Worm (Caenorhabditis elegans) whole organism, L4 larva: ENCODE data around the gene math-6.

ENCODE experiments used
- F10B5.3 ChIP-seq: sonication (generic microtip); optimal IDR thresholded peaks from 2 replicates; lab custom pipeline; 2016; ENCODE audit warnings: mild to moderate bottlenecking, missing genetic modification characterization, missing compliant biosample characterization
- F49E8.2 ChIP-seq: sonication (generic microtip); optimal IDR thresholded peaks from 2 replicates; lab custom pipeline; 2016; ENCODE audit warnings: missing compliant biosample characterization, mild to moderate bottlenecking, missing genetic modification characterization, borderline replicate concordance
- T20F7.1 ChIP-seq: fragments of 200-800 bp; sonication (Bioruptor generic); optimal IDR thresholded peaks from 2 replicates; lab custom pipeline; 2018; ENCODE audit warnings: mild to moderate bottlenecking, missing genetic modification characterization, missing compliant biosample characterization
- Y5F2A.4 ChIP-seq: fragments of 200-800 bp; sonication (Bioruptor generic); optimal IDR thresholded peaks from 2 replicates; lab custom pipeline; 2018; ENCODE audit warnings: mild to moderate bottlenecking, missing genetic modification characterization, missing compliant biosample characterization
- attf-4 ChIP-seq: sonication (generic microtip); optimal IDR thresholded peaks from 3 replicates; lab custom pipeline; 2017; ENCODE audit warnings: missing biosample characterization, missing genetic modification characterization
- ceh-28 ChIP-seq: fragments of 150-350 bp; optimal IDR thresholded peaks from 2 replicates; lab custom pipeline; 2014; ENCODE audit warnings: missing biosample characterization, missing genetic modification reagents, missing genetic modification characterization
- ceh-62 ChIP-seq: sonication (generic microtip); optimal IDR thresholded peaks from 2 replicates; lab custom pipeline; 2017; ENCODE audit warnings: missing biosample characterization, missing genetic modification characterization
- ceh-82 ChIP-seq: sonication (generic microtip); optimal IDR thresholded peaks from 2 replicates; lab custom pipeline; 2017; ENCODE audit warnings: missing biosample characterization, missing genetic modification characterization
- ces-1 ChIP-seq: fragments of 150-350 bp; sonication (generic microtip); optimal IDR thresholded peaks from 4 replicates; lab custom pipeline; 2014; ENCODE audit warnings: missing biosample characterization, missing genetic modification reagents, missing genetic modification characterization
- cey-2 ChIP-seq: sonication (generic microtip); optimal IDR thresholded peaks from 3 replicates; lab custom pipeline; 2017; ENCODE audit warnings: missing genetic modification characterization, mild to moderate bottlenecking, missing compliant biosample characterization, antibody characterized with exemption, borderline replicate concordance; ENCODE audit not compliant: insufficient read depth
- ctbp-1 ChIP-seq: fragments of 200-800 bp; sonication (Bioruptor generic); IDR thresholded peaks from 2 replicates; pipeline ENCODE4 v1.3.6; 2022; ENCODE audit warnings: missing genetic modification reagents, missing genetic modification characterization, missing compliant biosample characterization
- dmd-8 ChIP-seq: fragments of 200-800 bp; sonication (Bioruptor generic); IDR thresholded peaks from 2 replicates; pipeline ENCODE4 v1.3.6; 2022; ENCODE audit warnings: missing genetic modification characterization, missing compliant biosample characterization
- duxl-1 ChIP-seq: sonication (generic microtip); optimal IDR thresholded peaks from 2 replicates; lab custom pipeline; 2016; ENCODE audit warnings: mild to moderate bottlenecking, missing genetic modification characterization, moderate library complexity, missing compliant biosample characterization; ENCODE audit not compliant: poor library complexity
- egl-43 ChIP-seq: fragments of 200-800 bp; sonication (Bioruptor generic); IDR thresholded peaks from 2 replicates; pipeline ENCODE4 v1.3.6; 2022; ENCODE audit warnings: missing genetic modification reagents, missing genetic modification characterization, missing compliant biosample characterization
- fkh-10 ChIP-seq: fragments of 150-350 bp; optimal IDR thresholded peaks from 2 replicates; lab custom pipeline; 2014; ENCODE audit warnings: missing biosample characterization, missing genetic modification reagents, missing genetic modification characterization
- hif-1 ChIP-seq, 2 experiments: sonication (generic microtip); optimal IDR thresholded peaks; 2 replicates each; lab custom pipeline; 2016 to 2017; ENCODE audit warnings: missing compliant biosample characterization in 2 of 2, missing genetic modification characterization in 2 of 2, missing genetic modification reagents in 2 of 2, missing genotype in 2 of 2, mild to moderate bottlenecking in 1 of 2
- hlh-30 ChIP-seq: sonication (generic microtip); optimal IDR thresholded peaks from 2 replicates; lab custom pipeline; 2017; ENCODE audit warnings: antibody characterized with exemption, mild to moderate bottlenecking, missing genetic modification characterization, missing compliant biosample characterization; ENCODE audit not compliant: insufficient read depth
- lin-13 ChIP-seq: fragments of 150-350 bp; optimal IDR thresholded peaks from 2 replicates; lab custom pipeline; 2014; ENCODE audit warnings: missing biosample characterization, missing genetic modification reagents, missing genetic modification characterization
- lin-15B ChIP-seq: fragments of 150-350 bp; sonication (generic microtip); optimal IDR thresholded peaks from 3 replicates; lab custom pipeline; 2014; ENCODE audit warnings: missing biosample characterization, missing genetic modification characterization
- lin-29 ChIP-seq: fragments of 200-800 bp; sonication (Bioruptor generic); IDR thresholded peaks from 2 replicates; pipeline ENCODE4 v1.3.6; 2022; ENCODE audit warnings: missing genetic modification reagents, missing genetic modification characterization, missing compliant biosample characterization
- lsy-2 ChIP-seq, 2 experiments: fragments of 150-350 bp in 1 of 2; sonication (generic microtip) in 1 of 2; optimal IDR thresholded peaks; 2 replicates each; lab custom pipeline; 2014 to 2017; ENCODE audit warnings: missing biosample characterization in 2 of 2, missing genetic modification characterization in 2 of 2
- madf-5 ChIP-seq, 2 experiments: fragments of 200-800 bp; sonication (Bioruptor generic); IDR thresholded peaks; 2 replicates each; pipeline ENCODE4 v1.3.6; 2022; ENCODE audit warnings: missing compliant biosample characterization in 2 of 2, missing genetic modification characterization in 2 of 2
- madf-9 ChIP-seq: fragments of 200-800 bp; sonication (Bioruptor generic); conservative IDR thresholded peaks from 2 replicates; pipeline ENCODE4 v1.3.6; 2022; ENCODE audit warnings: missing genetic modification reagents, missing genetic modification characterization, missing compliant biosample characterization
- mdl-1 ChIP-seq, 2 experiments: fragments of 150-350 bp in 1 of 2; sonication (generic microtip) in 1 of 2; optimal IDR thresholded peaks; 2 replicates each; lab custom pipeline; 2014 to 2017; ENCODE audit warnings: missing biosample characterization in 2 of 2, missing genetic modification characterization in 2 of 2
- nhr-10 ChIP-seq: fragments of 150-350 bp; optimal IDR thresholded peaks from 2 replicates; lab custom pipeline; 2014; ENCODE audit warnings: missing biosample characterization, missing genetic modification characterization
- nhr-111 ChIP-seq: fragments of 200-800 bp; sonication (Bioruptor generic); optimal IDR thresholded peaks from 2 replicates; lab custom pipeline; 2018; ENCODE audit warnings: mild to moderate bottlenecking, missing genetic modification characterization, missing compliant biosample characterization
- nhr-237 ChIP-seq: sonication (generic microtip); optimal IDR thresholded peaks from 2 replicates; lab custom pipeline; 2017; ENCODE audit warnings: missing biosample characterization, missing genetic modification characterization
- nhr-25 ChIP-seq: sonication (generic microtip); optimal IDR thresholded peaks from 2 replicates; lab custom pipeline; 2017; ENCODE audit warnings: missing genetic modification characterization, mild to moderate bottlenecking, missing compliant biosample characterization, antibody characterized with exemption, moderate library complexity, borderline replicate concordance; ENCODE audit not compliant: insufficient read depth
- nhr-42 ChIP-seq: fragments of 200-800 bp; sonication (Bioruptor generic); IDR thresholded peaks from 2 replicates; pipeline ENCODE4 v1.3.6; 2022; ENCODE audit warnings: missing genetic modification characterization, missing compliant biosample characterization
- pha-4 ChIP-seq, 2 experiments: fragments of 150-350 bp in 1 of 2; fragments of 200-800 bp in 1 of 2; sonication (Bioruptor generic) in 1 of 2; IDR thresholded peaks in 1 of 2; optimal IDR thresholded peaks in 1 of 2; 2 replicates each; pipeline versions ENCODE4 v1.3.6 to Lab custom; 2014 to 2022; ENCODE audit warnings: missing genetic modification characterization in 2 of 2, missing genetic modification reagents in 2 of 2, missing biosample characterization in 1 of 2, missing compliant biosample characterization in 1 of 2
- rbr-2 ChIP-seq: sonication (generic microtip); optimal IDR thresholded peaks from 2 replicates; lab custom pipeline; 2016; ENCODE audit warnings: missing genotype, missing genetic modification characterization, missing compliant biosample characterization
- set-16 ChIP-seq: fragments of 200-800 bp; sonication (Bioruptor generic); IDR thresholded peaks from 2 replicates; pipeline ENCODE4 v1.3.6; 2022; ENCODE audit warnings: missing genetic modification reagents, missing genetic modification characterization, missing compliant biosample characterization
- snpc-4 ChIP-seq: fragments of 150-350 bp; optimal IDR thresholded peaks from 2 replicates; lab custom pipeline; 2014; ENCODE audit warnings: missing biosample characterization, missing genetic modification characterization
- spr-3 ChIP-seq: fragments of 200-800 bp; sonication (Bioruptor generic); optimal IDR thresholded peaks from 2 replicates; lab custom pipeline; 2018; ENCODE audit warnings: mild to moderate bottlenecking, missing genetic modification characterization, missing compliant biosample characterization
- tag-97 ChIP-seq: fragments of 200-800 bp; sonication (Bioruptor generic); IDR thresholded peaks from 2 replicates; pipeline ENCODE4 v1.3.6; 2022; ENCODE audit warnings: missing genetic modification characterization, missing compliant biosample characterization
- unc-62 ChIP-seq, 3 experiments: fragments of 150-350 bp in 1 of 3; sonication (generic microtip); optimal IDR thresholded peaks in 2 of 3; peaks in 1 of 3; 1 replicate in 1 of 3; 2 replicates in 2 of 3; lab custom pipeline; 2014 to 2017; ENCODE audit warnings: missing biosample characterization in 3 of 3, missing genetic modification characterization in 3 of 3, missing genetic modification reagents in 3 of 3, missing genotype in 1 of 3
- vab-7 ChIP-seq: fragments of 200-800 bp; sonication (Bioruptor generic); IDR thresholded peaks from 2 replicates; pipeline ENCODE4 v1.3.6; 2022; ENCODE audit warnings: missing genetic modification reagents, missing genetic modification characterization, missing compliant biosample characterization
- zag-1 ChIP-seq: fragments of 150-350 bp; optimal IDR thresholded peaks from 2 replicates; lab custom pipeline; 2014; ENCODE audit warnings: missing biosample characterization, missing genetic modification characterization
- zfp-2 ChIP-seq: sonication (generic microtip); optimal IDR thresholded peaks from 2 replicates; lab custom pipeline; 2016; ENCODE audit warnings: mild to moderate bottlenecking, missing genetic modification characterization, missing compliant biosample characterization
- zfp-3 ChIP-seq: fragments of 200-800 bp; sonication (Bioruptor generic); conservative IDR thresholded peaks from 2 replicates; pipeline ENCODE4 v1.3.6; 2022; ENCODE audit warnings: missing genetic modification reagents, missing genetic modification characterization, missing compliant biosample characterization
- zip-11 ChIP-seq: fragments of 200-800 bp; sonication (Bioruptor generic); IDR thresholded peaks from 2 replicates; pipeline ENCODE4 v1.3.6; 2022; ENCODE audit warnings: missing genetic modification characterization, missing compliant biosample characterization
- ztf-11 ChIP-seq: fragments of 150-350 bp; optimal IDR thresholded peaks from 2 replicates; lab custom pipeline; 2014; ENCODE audit warnings: missing biosample characterization, missing genetic modification characterization

math-6 gene

DNA sequence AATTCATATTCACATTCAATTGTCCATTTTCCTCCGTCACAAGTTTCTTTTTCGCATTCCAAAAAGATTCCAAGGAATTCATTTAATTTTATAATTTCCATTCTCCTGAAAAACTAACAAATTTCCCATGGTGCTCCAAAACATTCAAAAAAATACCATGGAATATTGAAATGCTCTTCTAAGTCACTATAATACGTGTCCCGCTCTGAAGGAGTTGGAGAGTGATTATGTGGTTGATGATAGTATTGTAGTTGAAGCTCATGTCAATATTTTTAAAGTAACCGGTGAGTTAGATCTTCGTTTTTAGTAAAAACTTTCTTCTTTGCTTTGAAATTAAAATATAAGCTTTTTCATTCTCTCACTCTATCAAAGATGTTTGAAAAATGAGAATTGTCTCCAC is 6.1 kb upstream of the math-6 start, which contains the start of gene math-9:
Gene math-9, minus strand, starts transcription at position 101 of the 400 bp plus-strand sequence.
- TF ChIP-seq lsy-2 (tag; optimal IDR thresholded peaks at IDR 0.05; lab: Kevin White, UChicago) (no peak), ces-1 (GFP tag; lab: Kevin White, UChicago) (no peak), unc-62 (GFP tag; optimal IDR thresholded peaks at IDR 0.05 in 1 of 2; lab: Kevin White, UChicago) (no peak), unc-62 (tag; optimal IDR thresholded peaks at IDR 0.05; lab: Kevin White, UChicago) (no peak), rbr-2 (tag; lab: Kevin White, UChicago) (no peak), fkh-10 (GFP tag; lab: Kevin White, UChicago) (no peak), ceh-28 (tag; lab: Kevin White, UChicago) (no peak)

DNA sequence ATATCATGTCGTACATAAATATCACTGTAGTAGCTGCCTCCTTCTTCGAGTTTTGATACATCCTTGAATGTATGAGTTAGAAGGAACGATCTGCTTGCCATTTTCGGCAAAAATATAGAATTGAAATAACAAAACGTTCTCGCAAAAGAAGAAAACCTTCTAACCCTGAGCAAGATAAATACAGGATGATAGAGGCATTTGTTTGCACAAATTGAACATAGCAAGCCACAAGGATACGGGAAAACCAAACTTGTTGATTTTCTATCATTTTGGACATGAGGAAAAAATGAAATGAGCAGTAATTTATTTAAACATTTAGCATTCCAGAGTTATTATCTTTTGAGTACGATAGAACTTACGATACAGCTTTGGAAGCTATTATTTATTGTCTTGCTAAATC is 4.5 kb upstream of the math-6 start, which contains the start of gene math-8:
Gene math-8, minus strand, starts transcription at position 101 of the 400 bp plus-strand sequence.
- TF ChIP-seq ces-1 (GFP tag; lab: Kevin White, UChicago) = no peak
- no peak for TF ChIP-seq F49E8.2 (tag; lab: Kevin White, UChicago)
- TF ChIP-seq set-16 (GFP tag; lab: Robert Waterston, UW) = no peak
- no peak for TF ChIP-seq lin-13
- no peak for TF ChIP-seq nhr-25 (tag; lab: Kevin White, UChicago)
- no peak for TF ChIP-seq spr-3 (GFP tag; lab: Kevin White, UChicago)
- TF ChIP-seq hif-1 (tag; optimal IDR thresholded peaks at IDR 0.05; lab: Kevin White, UChicago) = no peak
- TF ChIP-seq nhr-237 (tag; lab: Kevin White, UChicago) = no peak
- no peak for TF ChIP-seq duxl-1
- TF ChIP-seq tag-97 (GFP tag; lab: Robert Waterston, UW) = no peak
- TF ChIP-seq ceh-62 (tag; lab: Kevin White, UChicago) = no peak
- TF ChIP-seq F10B5.3 (tag; lab: Kevin White, UChicago) = no peak

DNA sequence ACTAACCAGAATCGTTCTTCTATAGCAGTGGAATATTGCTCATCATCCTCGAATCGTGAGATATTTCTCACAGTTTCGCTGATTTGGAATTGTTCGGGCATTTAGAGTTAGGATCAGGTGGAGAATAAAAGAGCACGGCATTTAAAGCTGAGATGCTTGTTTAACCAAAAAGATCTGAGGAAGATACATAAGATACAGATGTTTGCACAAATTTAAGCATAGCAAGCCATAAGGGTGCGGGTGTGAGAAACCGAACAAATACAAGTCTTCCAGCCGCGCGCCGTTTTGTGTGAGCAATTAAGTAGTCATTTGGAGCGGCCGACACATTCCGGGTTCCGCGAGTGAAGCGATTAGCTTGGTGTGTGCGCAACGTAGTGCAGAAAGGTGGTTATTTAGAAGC is 1.8 kb upstream of the math-6 start, which contains the start of gene math-7:
Gene math-7, minus strand, starts transcription at position 101 of the 400 bp plus-strand sequence.
- no peak for TF ChIP-seq mdl-1 (tag; optimal IDR thresholded peaks at IDR 0.05; lab: Kevin White, UChicago)
- TF ChIP-seq, all 104 proteins: peak for 0

DNA sequence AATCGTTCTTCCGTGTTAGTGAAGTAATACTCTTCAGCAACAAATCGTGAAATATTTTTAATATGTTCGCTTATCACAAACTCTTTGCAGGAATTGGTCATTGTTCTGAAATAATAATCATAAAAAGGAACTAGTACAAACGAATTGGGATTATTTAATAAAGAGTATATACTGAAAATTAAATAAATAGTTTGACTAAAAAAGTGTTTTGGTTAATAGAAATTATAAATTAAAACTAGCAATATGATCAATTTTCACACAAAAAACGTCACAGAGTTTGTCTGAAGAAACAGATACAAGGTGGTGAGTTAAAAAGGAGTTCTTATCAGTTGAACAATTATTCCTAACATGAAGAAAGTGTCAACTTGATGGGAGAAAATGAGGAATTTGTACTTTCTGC is 1.8 kb downstream of the math-6 start, which contains the start of gene math-5:
Gene math-5, minus strand, starts transcription at position 101 of the 400 bp plus-strand sequence.
- TF ChIP-seq ctbp-1 (GFP tag; lab: Robert Waterston, UW) = no peak
- TF ChIP-seq hlh-30 (tag; lab: Kevin White, UChicago) = no peak
- TF ChIP-seq nhr-25 (tag; lab: Kevin White, UChicago) = no peak
- TF ChIP-seq pha-4 (GFP tag; IDR thresholded peaks at IDR 0.05; lab: Robert Waterston, UW) = no peak
- no peak for TF ChIP-seq pha-4 (tag; optimal IDR thresholded peaks at IDR 0.05; lab: Kevin White, UChicago)
- TF ChIP-seq snpc-4 = no peak
- TF ChIP-seq egl-43 (GFP tag; lab: Robert Waterston, UW) = no peak
- no peak for TF ChIP-seq mdl-1 (tag; optimal IDR thresholded peaks at IDR 0.05; lab: Kevin White, UChicago)
- TF ChIP-seq nhr-42 (GFP tag; lab: Robert Waterston, UW) = no peak
- no peak for TF ChIP-seq madf-9
- no peak for TF ChIP-seq spr-3 (GFP tag; lab: Kevin White, UChicago)
- no peak for TF ChIP-seq nhr-111 (GFP tag; lab: Kevin White, UChicago)
- no peak for TF ChIP-seq attf-4 (tag; lab: Kevin White, UChicago)

DNA sequence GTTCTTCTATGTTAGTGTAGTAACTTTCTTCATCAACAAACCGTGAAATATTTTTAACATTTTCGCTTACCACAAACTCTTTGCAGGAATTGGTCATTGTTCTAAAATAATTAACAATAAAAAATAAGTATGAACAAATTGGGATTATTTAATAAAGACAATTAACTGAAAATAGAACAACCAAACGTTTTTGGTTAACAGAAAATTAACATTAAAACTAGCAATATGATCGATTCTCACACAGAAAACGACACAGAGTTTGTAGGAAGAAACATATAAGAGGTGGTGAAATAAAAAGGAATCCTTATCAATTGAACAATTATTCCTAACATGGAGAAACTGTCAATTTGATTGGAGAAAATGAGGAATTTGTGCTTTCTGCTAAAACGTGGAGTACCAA is 5.9 kb downstream of the math-6 start, which contains the start of gene math-16:
Gene math-16, minus strand, starts transcription at position 101 of the 400 bp plus-strand sequence.
- no peak for TF ChIP-seq lin-29 (GFP tag; lab: Robert Waterston, UW)
- no peak for TF ChIP-seq Y5F2A.4
- no peak for TF ChIP-seq zfp-3
- TF ChIP-seq madf-5 (GFP tag; IDR thresholded peaks at IDR 0.05; lab: Robert Waterston, UW) = no peak
- no peak for TF ChIP-seq cey-2
- no peak for TF ChIP-seq nhr-10
- no peak for TF ChIP-seq lin-15B
- TF ChIP-seq T20F7.1 (GFP tag; lab: Kevin White, UChicago) = no peak
- no peak for TF ChIP-seq lsy-2 (tag; optimal IDR thresholded peaks at IDR 0.05; lab: Kevin White, UChicago)
- no peak for TF ChIP-seq ztf-11
- no peak for TF ChIP-seq dmd-8 (GFP tag; lab: Robert Waterston, UW)
- no peak for TF ChIP-seq zfp-2 (tag; lab: Kevin White, UChicago)
- no peak for TF ChIP-seq ceh-82
- TF ChIP-seq vab-7 (GFP tag; lab: Robert Waterston, UW) = no peak
- no peak for TF ChIP-seq zip-11 (GFP tag; lab: Robert Waterston, UW)
- no peak for TF ChIP-seq zag-1 (tag; lab: Kevin White, UChicago)
